Worm (Caenorhabditis elegans) whole organism, young adult: ENCODE results near the gene T26C5.5.

ENCODE experiments used
- B0261.1 ChIP-seq: sonication (generic microtip); optimal IDR thresholded peaks from 2 replicates; lab custom pipeline; 2016; ENCODE audit warnings: mild to moderate bottlenecking, missing genetic modification characterization, moderate library complexity, missing compliant biosample characterization
- B0336.3 ChIP-seq: fragments of 200-800 bp; sonication (Bioruptor generic); IDR thresholded peaks from 2 replicates; pipeline ENCODE4 v1.3.6; 2022; ENCODE audit warnings: missing genetic modification characterization, missing compliant biosample characterization
- C06A6.2 ChIP-seq: fragments of 200-800 bp; sonication (Bioruptor generic); conservative IDR thresholded peaks from 2 replicates; pipeline ENCODE4 v1.3.6; 2022; ENCODE audit warnings: missing genetic modification characterization, missing compliant biosample characterization
- D2030.7 ChIP-seq: fragments of 200-800 bp; sonication (Bioruptor generic); IDR thresholded peaks from 2 replicates; pipeline ENCODE4 v1.3.6; 2022; ENCODE audit warnings: missing genetic modification reagents, missing genetic modification characterization, missing compliant biosample characterization
- F22D6.2 ChIP-seq: sonication (generic microtip); optimal IDR thresholded peaks from 2 replicates; lab custom pipeline; 2016; ENCODE audit warnings: mild to moderate bottlenecking, missing genetic modification characterization, missing compliant biosample characterization
- F23B12.7 ChIP-seq: sonication (generic microtip); optimal IDR thresholded peaks from 2 replicates; lab custom pipeline; 2017; ENCODE audit warnings: missing genetic modification characterization, mild to moderate bottlenecking, missing compliant biosample characterization, antibody characterized with exemption, moderate library complexity; ENCODE audit not compliant: insufficient read depth
- F49E8.2 ChIP-seq: sonication (generic microtip); optimal IDR thresholded peaks from 3 replicates; lab custom pipeline; 2017; ENCODE audit warnings: missing genetic modification characterization, mild to moderate bottlenecking, missing compliant biosample characterization, antibody characterized with exemption, moderate library complexity; ENCODE audit not compliant: insufficient read depth
- F57A8.1 ChIP-seq: fragments of 200-800 bp; sonication (Bioruptor generic); optimal IDR thresholded peaks from 2 replicates; lab custom pipeline; 2018; ENCODE audit warnings: mild to moderate bottlenecking, missing genetic modification characterization, moderate library complexity, missing compliant biosample characterization
- K11D2.4 ChIP-seq: fragments of 200-800 bp; sonication (Bioruptor generic); IDR thresholded peaks from 2 replicates; pipeline ENCODE4 v1.3.6; 2022; ENCODE audit warnings: missing genetic modification reagents, missing genetic modification characterization, missing compliant biosample characterization
- Y56A3A.18 ChIP-seq: fragments of 200-800 bp; sonication (Bioruptor generic); IDR thresholded peaks from 2 replicates; pipeline ENCODE4 v1.3.6; 2022; ENCODE audit warnings: missing genetic modification reagents, missing genetic modification characterization, missing compliant biosample characterization
- Y79H2A.3 ChIP-seq: fragments of 200-800 bp; sonication (Bioruptor generic); conservative IDR thresholded peaks from 2 replicates; pipeline ENCODE4 v1.3.6; 2022; ENCODE audit warnings: missing genetic modification reagents, missing genetic modification characterization, missing compliant biosample characterization
- Y95B8A.8 ChIP-seq: fragments of 200-800 bp; sonication (Bioruptor generic); IDR thresholded peaks from 2 replicates; pipeline ENCODE4 v1.3.6; 2022; ENCODE audit warnings: missing genetic modification reagents, missing genetic modification characterization, missing compliant biosample characterization
- ZK185.1 ChIP-seq: sonication (generic microtip); optimal IDR thresholded peaks from 2 replicates; lab custom pipeline; 2016; ENCODE audit warnings: mild to moderate bottlenecking, missing genetic modification characterization, missing compliant biosample characterization; ENCODE audit not compliant: poor library complexity, severe bottlenecking
- atf-7 ChIP-seq: sonication (generic microtip); optimal IDR thresholded peaks from 2 replicates; lab custom pipeline; 2017; ENCODE audit warnings: mild to moderate bottlenecking, missing genetic modification characterization, missing compliant biosample characterization
- attf-3 ChIP-seq: fragments of 200-800 bp; sonication (Bioruptor generic); conservative IDR thresholded peaks from 2 replicates; pipeline ENCODE4 v1.3.6; 2022; ENCODE audit warnings: missing genetic modification reagents, missing genetic modification characterization, missing compliant biosample characterization
- attf-5 ChIP-seq: fragments of 200-800 bp; sonication (Bioruptor generic); optimal IDR thresholded peaks from 2 replicates; lab custom pipeline; 2018; ENCODE audit warnings: mild to moderate bottlenecking, missing genetic modification characterization, missing compliant biosample characterization
- attf-6 ChIP-seq: fragments of 200-800 bp; sonication (Bioruptor generic); IDR thresholded peaks from 2 replicates; pipeline ENCODE4 v1.3.6; 2022; ENCODE audit warnings: missing genetic modification reagents, missing genetic modification characterization, missing compliant biosample characterization
- bed-2 ChIP-seq: fragments of 200-800 bp; sonication (Bioruptor generic); IDR thresholded peaks from 2 replicates; pipeline ENCODE4 v1.3.6; 2022; ENCODE audit warnings: missing genetic modification reagents, missing genetic modification characterization, missing compliant biosample characterization
- cebp-1 ChIP-seq, 2 experiments: fragments of 200-800 bp in 1 of 2; sonication (Bioruptor generic) in 1 of 2; sonication (generic microtip) in 1 of 2; IDR thresholded peaks in 1 of 2; optimal IDR thresholded peaks in 1 of 2; 2 replicates each; pipeline versions ENCODE4 v1.3.6 to Lab custom; 2017 to 2022; ENCODE audit warnings: missing compliant biosample characterization in 2 of 2, missing genetic modification characterization in 2 of 2, mild to moderate bottlenecking in 1 of 2, missing genetic modification reagents in 1 of 2, moderate library complexity in 1 of 2
- ceh-27 ChIP-seq: fragments of 200-800 bp; sonication (Bioruptor generic); optimal IDR thresholded peaks from 2 replicates; lab custom pipeline; 2018; ENCODE audit warnings: mild to moderate bottlenecking, missing genetic modification characterization, moderate library complexity, missing compliant biosample characterization
- egl-44 ChIP-seq: fragments of 200-800 bp; sonication (Bioruptor generic); IDR thresholded peaks from 2 replicates; pipeline ENCODE4 v1.3.6; 2022; ENCODE audit warnings: missing genetic modification reagents, missing genetic modification characterization, missing compliant biosample characterization
- ekl-4 ChIP-seq: fragments of 200-800 bp; sonication (Bioruptor generic); IDR thresholded peaks from 2 replicates; pipeline ENCODE4 v1.3.6; 2022; ENCODE audit warnings: missing genetic modification reagents, missing genetic modification characterization, missing compliant biosample characterization
- ets-4 ChIP-seq: fragments of 200-800 bp; sonication (Bioruptor generic); optimal IDR thresholded peaks from 2 replicates; lab custom pipeline; 2018; ENCODE audit warnings: mild to moderate bottlenecking, missing genetic modification characterization, missing compliant biosample characterization
- hlh-26 ChIP-seq: fragments of 200-800 bp; sonication (Bioruptor generic); conservative IDR thresholded peaks from 2 replicates; pipeline ENCODE4 v1.3.6; 2022; ENCODE audit warnings: missing genetic modification reagents, missing genetic modification characterization, missing compliant biosample characterization
- hmg-20 ChIP-seq: fragments of 200-800 bp; sonication (Bioruptor generic); IDR thresholded peaks from 2 replicates; pipeline ENCODE4 v1.3.6; 2022; ENCODE audit warnings: missing genetic modification reagents, missing genetic modification characterization, missing compliant biosample characterization
- lin-35 ChIP-seq, 3 experiments: fragments of 150-350 bp in 2 of 3; sonication (generic microtip) in 1 of 3; optimal IDR thresholded peaks; 2 replicates each; lab custom pipeline; 2014 to 2018; ENCODE audit warnings: missing biosample characterization in 3 of 3, missing genetic modification characterization in 3 of 3, missing genetic modification reagents in 3 of 3
- lin-54 ChIP-seq: fragments of 200-800 bp; sonication (Bioruptor generic); optimal IDR thresholded peaks from 2 replicates; lab custom pipeline; 2018; ENCODE audit warnings: mild to moderate bottlenecking, missing genetic modification characterization, missing compliant biosample characterization
- lir-1 ChIP-seq: fragments of 200-800 bp; sonication (Bioruptor generic); conservative IDR thresholded peaks from 2 replicates; pipeline ENCODE4 v1.3.6; 2022; ENCODE audit warnings: missing genetic modification reagents, missing genetic modification characterization, missing compliant biosample characterization
- lsy-27 ChIP-seq: sonication (generic microtip); optimal IDR thresholded peaks from 2 replicates; lab custom pipeline; 2017; ENCODE audit warnings: missing genetic modification characterization, mild to moderate bottlenecking, missing compliant biosample characterization, antibody characterized with exemption, missing genotype, borderline replicate concordance; ENCODE audit not compliant: insufficient read depth
- madf-8 ChIP-seq: fragments of 200-800 bp; sonication (Bioruptor generic); conservative IDR thresholded peaks from 2 replicates; pipeline ENCODE4 v1.3.6; 2022; ENCODE audit warnings: missing genetic modification reagents, missing genetic modification characterization, missing compliant biosample characterization
- nfya-2 ChIP-seq: fragments of 200-800 bp; sonication (Bioruptor generic); IDR thresholded peaks from 2 replicates; pipeline ENCODE4 v1.3.6; 2022; ENCODE audit warnings: missing genetic modification reagents, missing genetic modification characterization, missing compliant biosample characterization
- nfyb-1 ChIP-seq: fragments of 200-800 bp; sonication (Bioruptor generic); IDR thresholded peaks from 2 replicates; pipeline ENCODE4 v1.3.6; 2022; ENCODE audit warnings: missing genetic modification reagents, missing genetic modification characterization, missing compliant biosample characterization
- nhr-80 ChIP-seq: sonication (generic microtip); optimal IDR thresholded peaks from 2 replicates; lab custom pipeline; 2016; ENCODE audit warnings: missing genetic modification characterization, missing compliant biosample characterization
- pha-4 ChIP-seq: fragments of 150-350 bp; sonication (generic microtip); optimal IDR thresholded peaks from 2 replicates; lab custom pipeline; 2014; ENCODE audit warnings: missing biosample characterization, missing genetic modification reagents, missing genetic modification characterization
- sdz-38 ChIP-seq: sonication (generic microtip); optimal IDR thresholded peaks from 2 replicates; lab custom pipeline; 2016; ENCODE audit warnings: missing genotype, missing genetic modification characterization, missing compliant biosample characterization
- sea-2 ChIP-seq: fragments of 200-800 bp; sonication (Bioruptor generic); IDR thresholded peaks from 2 replicates; pipeline ENCODE4 v1.3.6; 2022; ENCODE audit warnings: missing genetic modification characterization, missing compliant biosample characterization
- snpc-4 ChIP-seq, 5 experiments: fragments of 150-350 bp in 1 of 5; sonication (generic microtip) in 4 of 5; optimal IDR thresholded peaks; 2 replicates each; lab custom pipeline; 2014 to 2018; ENCODE audit warnings: missing genetic modification characterization in 5 of 5, missing biosample characterization in 3 of 5, antibody characterized with exemption in 2 of 5, mild to moderate bottlenecking in 2 of 5, missing compliant biosample characterization in 2 of 5, missing genotype in 2 of 5, moderate library complexity in 2 of 5, missing genetic modification reagents in 1 of 5
- somi-1 ChIP-seq: fragments of 200-800 bp; sonication (Bioruptor generic); optimal IDR thresholded peaks from 2 replicates; lab custom pipeline; 2018; ENCODE audit warnings: mild to moderate bottlenecking, missing genetic modification characterization, missing compliant biosample characterization
- tbx-9 ChIP-seq: sonication (generic microtip); optimal IDR thresholded peaks from 2 replicates; lab custom pipeline; 2016; ENCODE audit warnings: borderline replicate concordance, missing genetic modification characterization, inconsistent platforms, missing compliant biosample characterization
- unc-130 ChIP-seq: sonication (generic microtip); optimal IDR thresholded peaks from 2 replicates; lab custom pipeline; 2016; ENCODE audit warnings: missing genetic modification reagents, missing genetic modification characterization, missing compliant biosample characterization
- unc-62 ChIP-seq: fragments of 150-350 bp; optimal IDR thresholded peaks from 2 replicates; lab custom pipeline; 2014; ENCODE audit warnings: missing biosample characterization, missing genetic modification reagents, missing genetic modification characterization
- ztf-18 ChIP-seq: sonication (generic microtip); optimal IDR thresholded peaks from 2 replicates; lab custom pipeline; 2016; ENCODE audit warnings: missing genotype, mild to moderate bottlenecking, missing genetic modification characterization, missing compliant biosample characterization
- ztf-26 ChIP-seq: sonication (generic microtip); optimal IDR thresholded peaks from 2 replicates; lab custom pipeline; 2017; ENCODE audit warnings: missing genetic modification characterization, missing compliant biosample characterization
- ztf-3 ChIP-seq: fragments of 200-800 bp; sonication (Bioruptor generic); optimal IDR thresholded peaks from 2 replicates; lab custom pipeline; 2018; ENCODE audit warnings: mild to moderate bottlenecking, missing genetic modification characterization, missing compliant biosample characterization
- ztf-6 ChIP-seq: fragments of 200-800 bp; sonication (Bioruptor generic); IDR thresholded peaks from 2 replicates; pipeline ENCODE4 v1.3.6; 2022; ENCODE audit warnings: missing genetic modification reagents, missing genetic modification characterization, missing compliant biosample characterization

The T26C5.5 gene

ce11 chrII:9273984-9274383 lies 27.4 kb upstream of the T26C5.5 start (continued):
- TF ChIP-seq nfyb-1 (peak; percentile 67; the same call in 1 of the 2 replicates), lir-1 (GFP tag; lab: Robert Waterston, UW) (peak; percentile 51; the same call in 1 of the 2 replicates), Y56A3A.18 (GFP tag; lab: Robert Waterston, UW) (no peak), B0336.3 (GFP tag; lab: Robert Waterston, UW) (peak; percentile 61; the same call in 1 of the 2 replicates), F22D6.2 (tag; lab: Kevin White, UChicago) (peak; percentile 44), ztf-18 (tag; lab: Kevin White, UChicago) (peak; percentile 16), lin-54 (GFP tag; lab: Kevin White, UChicago) (peak; percentile 47), F23B12.7 (no peak), snpc-4 (GFP tag; optimal IDR thresholded peaks at IDR 0.05; lab: Kevin White, UChicago) (no peak), snpc-4 (tag; optimal IDR thresholded peaks at IDR 0.05; lab: Kevin White, UChicago) (peak in 1 of 4 experiments; percentile 48), unc-130 (GFP tag; lab: Kevin White, UChicago) (no peak), tbx-9 (tag; lab: Kevin White, UChicago) (no peak), F57A8.1 (no peak), somi-1 (GFP tag; lab: Kevin White, UChicago) (peak; percentile 75), attf-5 (peak; percentile 83), K11D2.4 (GFP tag; lab: Robert Waterston, UW) (peak; percentile 70; the same call in 1 of the 2 replicates), C06A6.2 (GFP tag; lab: Robert Waterston, UW) (0 out of 2 replicates have a peak, but pooled peaks have one; percentile 47), ztf-3 (no peak), F49E8.2 (tag; lab: Kevin White, UChicago) (no peak), Y79H2A.3 (no peak), sdz-38 (tag; lab: Kevin White, UChicago) (no peak), B0261.1 (tag; lab: Kevin White, UChicago) (no peak), Y95B8A.8 (GFP tag; lab: Robert Waterston, UW) (0 out of 2 replicates have a peak, but pooled peaks have one; percentile 17), pha-4 (peak; percentile 37), attf-3 (0 out of 2 replicates have a peak, but pooled peaks have one; percentile 36), ceh-27 (peak; percentile 67), nhr-80 (peak; percentile 81), attf-6 (GFP tag; lab: Robert Waterston, UW) (no peak), unc-62 (peak; percentile 86), egl-44 (GFP tag; lab: Robert Waterston, UW) (no peak; the same call in 1 of the 2 replicates), ekl-4 (GFP tag; lab: Robert Waterston, UW) (peak; percentile 72), atf-7 (peak; percentile 34), lin-35 (GFP tag; optimal IDR thresholded peaks at IDR 0.05; lab: Kevin White, UChicago) (peak in 1 of 3 experiments; percentile 65)

DNA sequence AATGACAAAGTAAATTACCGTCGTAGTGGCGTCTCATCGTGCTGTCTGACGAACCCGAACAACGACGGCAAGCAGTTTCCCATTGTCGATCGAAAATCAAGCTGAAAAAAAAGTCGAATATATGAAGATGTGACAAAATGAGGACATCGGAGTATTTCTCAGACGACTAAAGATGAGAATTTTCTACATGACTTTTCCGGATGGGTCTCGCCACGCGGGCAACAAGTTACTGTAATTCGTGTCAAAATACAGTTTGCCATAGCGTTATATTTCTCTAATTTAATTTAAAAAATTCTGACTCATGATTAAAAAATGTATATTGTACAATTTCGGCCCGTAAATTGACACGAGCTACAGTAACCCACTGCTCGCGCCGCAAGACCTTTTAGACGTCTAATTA lies 26.4 kb upstream of the T26C5.5 start, which contains the start of gene C01G6.4:
C01G6.4 (minus strand) TSS at position 101 of the 400 bp plus-strand sequence.
- TF ChIP-seq cebp-1 (GFP tag; IDR thresholded peaks at IDR 0.05; lab: Robert Waterston, UW), result no peak
- TF ChIP-seq cebp-1 (tag; optimal IDR thresholded peaks at IDR 0.05; lab: Kevin White, UChicago), result no peak
- TF ChIP-seq ztf-6 (GFP tag; lab: Robert Waterston, UW), result no peak
- TF ChIP-seq egl-44 (GFP tag; lab: Robert Waterston, UW), result no peak
- TF ChIP-seq ztf-26, result no peak
- TF ChIP-seq ZK185.1 (tag; lab: Kevin White, UChicago), result no peak
- no peak for TF ChIP-seq madf-8 (GFP tag; lab: Robert Waterston, UW)
- no peak for TF ChIP-seq lin-54 (GFP tag; lab: Kevin White, UChicago)
- TF ChIP-seq nfya-2 (GFP tag; lab: Robert Waterston, UW), result no peak
- TF ChIP-seq sea-2 (GFP tag; lab: Robert Waterston, UW), result no peak
- TF ChIP-seq hlh-26, result no peak
- no peak for TF ChIP-seq lsy-27 (tag; lab: Kevin White, UChicago)
- no peak for TF ChIP-seq bed-2 (GFP tag; lab: Robert Waterston, UW)
- no peak for TF ChIP-seq ets-4
- no peak for TF ChIP-seq somi-1 (GFP tag; lab: Kevin White, UChicago)
- TF ChIP-seq D2030.7 (GFP tag; lab: Robert Waterston, UW), result no peak
- no peak for TF ChIP-seq attf-3
- no peak for TF ChIP-seq ekl-4 (GFP tag; lab: Robert Waterston, UW)
- no peak for TF ChIP-seq hmg-20 (GFP tag; lab: Robert Waterston, UW)
